Worm (Caenorhabditis elegans): ENCODE results near the gene F16H6.7.

The F16H6.7 gene

ce11 chrV:18198421-18198820 is 10.6 kb downstream of the F16H6.7 start, which contains the start of gene F16H6.4:
TSS of gene F16H6.4 (plus strand) at chrV:18198721.
- TF ChIP-seq dao-5 (tag; optimal IDR thresholded peaks at IDR 0.05): no peak
- TF ChIP-seq him-1 (tag; optimal IDR thresholded peaks at IDR 0.05): no peak
- no peak for TF ChIP-seq W03F9.2 (tag; optimal IDR thresholded peaks at IDR 0.05)

ce11 chrV:18195006-18195405 is 14.0 kb downstream of the F16H6.7 start, which contains the start of gene F16H6.3:
TSS of gene F16H6.3 (plus strand) at chrV:18195306.
- no peak for TF ChIP-seq dao-5 (tag; optimal IDR thresholded peaks at IDR 0.05)
- TF ChIP-seq him-1 (tag; optimal IDR thresholded peaks at IDR 0.05): no peak
- TF ChIP-seq W03F9.2 (tag; optimal IDR thresholded peaks at IDR 0.05): no peak

- no peak for TF ChIP-seq him-1 (tag; optimal IDR thresholded peaks at IDR 0.05)
- TF ChIP-seq W03F9.2 (tag; optimal IDR thresholded peaks at IDR 0.05): no peak
- no peak for TF ChIP-seq dao-5 (tag; optimal IDR thresholded peaks at IDR 0.05)
Measured at ce11 chrV:18191128-18191527, 17.8 kb downstream of the F16H6.7 start, which contains the start of gene clec-42. TSS of gene clec-42 (plus strand) at chrV:18191412.

DNA sequence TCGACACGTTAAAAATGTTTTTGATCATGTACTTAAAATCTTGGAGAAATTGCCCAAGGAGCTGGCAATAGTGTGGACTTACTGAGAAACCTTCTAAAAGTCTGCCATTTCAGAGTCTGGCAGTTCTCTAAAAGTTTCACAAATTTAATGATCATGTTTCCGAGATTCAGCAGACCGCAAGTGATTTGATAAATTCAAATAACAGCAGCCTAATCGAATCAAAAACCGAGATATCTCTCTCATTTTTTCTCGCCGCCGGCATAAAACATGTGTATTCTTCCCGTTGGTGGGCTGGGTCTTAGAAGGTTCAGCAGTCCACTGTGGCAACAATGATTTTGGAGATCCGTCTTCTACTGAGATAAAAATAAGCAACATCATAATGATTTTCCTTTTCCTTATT is 19.8 kb downstream of the F16H6.7 start, which contains the start of gene clec-246:
TSS of gene clec-246 (plus strand) at position 301 of the 400 bp plus-strand sequence.
- no peak for TF ChIP-seq dao-5 (tag; optimal IDR thresholded peaks at IDR 0.05)
- TF ChIP-seq him-1 (tag; optimal IDR thresholded peaks at IDR 0.05): no peak
- TF ChIP-seq W03F9.2 (tag; optimal IDR thresholded peaks at IDR 0.05): no peak

- TF ChIP-seq W03F9.2 (tag; optimal IDR thresholded peaks at IDR 0.05) (no peak), him-1 (tag; optimal IDR thresholded peaks at IDR 0.05) (no peak), dao-5 (tag; optimal IDR thresholded peaks at IDR 0.05) (no peak)
Measured at ce11 chrV:18188328-18188727, 20.6 kb downstream of the F16H6.7 start, which contains the start of gene clec-245. TSS of gene clec-245 (minus strand) at chrV:18188428.

DNA sequence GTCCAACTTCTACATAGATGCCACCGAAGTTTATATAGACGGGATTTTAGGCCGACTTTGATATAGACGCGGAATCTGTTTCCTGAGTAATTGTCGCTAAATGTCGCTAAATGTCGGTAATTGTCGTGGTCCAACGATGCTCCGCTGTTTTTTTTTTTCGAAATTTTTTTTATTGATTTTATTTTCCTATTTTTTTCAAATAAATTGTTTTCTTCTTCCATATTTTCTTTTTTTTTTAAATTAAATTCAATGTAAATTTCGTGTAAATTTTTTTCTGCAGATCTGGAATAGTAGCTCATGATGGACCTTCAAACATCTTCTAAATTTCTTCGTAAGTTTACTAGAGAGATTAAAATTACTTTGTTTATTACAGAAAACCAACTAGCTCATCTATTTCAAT is 24.1 kb downstream of the F16H6.7 start, which contains the start of gene C31G12.3:
TSS of gene C31G12.3 (plus strand) at position 301 of the 400 bp plus-strand sequence.
- no peak for TF ChIP-seq dao-5 (tag; optimal IDR thresholded peaks at IDR 0.05)
- TF ChIP-seq W03F9.2 (tag; optimal IDR thresholded peaks at IDR 0.05): no peak
- no peak for TF ChIP-seq him-1 (tag; optimal IDR thresholded peaks at IDR 0.05)

ce11 chrV:18179663-18180062 is 29.3 kb downstream of the F16H6.7 start, which contains the start of gene C31G12.1:
TSS of gene C31G12.1 (plus strand) at chrV:18179963.
- no peak for TF ChIP-seq dao-5 (tag; optimal IDR thresholded peaks at IDR 0.05)
- TF ChIP-seq him-1 (tag; optimal IDR thresholded peaks at IDR 0.05): no peak
- no peak for TF ChIP-seq W03F9.2 (tag; optimal IDR thresholded peaks at IDR 0.05)

ce11 chrV:18178659-18179058 is 30.3 kb downstream of the F16H6.7 start, which contains the start of gene C31G12.4:
TSS of gene C31G12.4 (minus strand) at chrV:18178759.
- TF ChIP-seq him-1 (tag; optimal IDR thresholded peaks at IDR 0.05): no peak
- no peak for TF ChIP-seq W03F9.2 (tag; optimal IDR thresholded peaks at IDR 0.05)
- no peak for TF ChIP-seq dao-5 (tag; optimal IDR thresholded peaks at IDR 0.05)

- no peak for TF ChIP-seq him-1 (tag; optimal IDR thresholded peaks at IDR 0.05)
- TF ChIP-seq W03F9.2 (tag; optimal IDR thresholded peaks at IDR 0.05): no peak
- TF ChIP-seq dao-5 (tag; optimal IDR thresholded peaks at IDR 0.05): no peak
Measured at ce11 chrV:18171568-18171967, 37.4 kb downstream of the F16H6.7 start, which contains the start of gene C14A6.8. TSS of gene C14A6.8 (minus strand) at chrV:18171668.

- TF ChIP-seq dao-5 (tag; optimal IDR thresholded peaks at IDR 0.05) (no peak), W03F9.2 (tag; optimal IDR thresholded peaks at IDR 0.05) (no peak), him-1 (tag; optimal IDR thresholded peaks at IDR 0.05) (no peak)
Measured at ce11 chrV:18168266-18168665, 40.7 kb downstream of the F16H6.7 start, which contains the start of gene C14A6.7. TSS of gene C14A6.7 (minus strand) at chrV:18168366.

ce11 chrV:18167161-18167560 is 41.8 kb downstream of the F16H6.7 start, which contains the start of gene C14A6.6:
TSS of gene C14A6.6 (minus strand) at chrV:18167261.
- TF ChIP-seq W03F9.2 (tag; optimal IDR thresholded peaks at IDR 0.05): no peak
- TF ChIP-seq dao-5 (tag; optimal IDR thresholded peaks at IDR 0.05): no peak
- no peak for TF ChIP-seq him-1 (tag; optimal IDR thresholded peaks at IDR 0.05)

DNA sequence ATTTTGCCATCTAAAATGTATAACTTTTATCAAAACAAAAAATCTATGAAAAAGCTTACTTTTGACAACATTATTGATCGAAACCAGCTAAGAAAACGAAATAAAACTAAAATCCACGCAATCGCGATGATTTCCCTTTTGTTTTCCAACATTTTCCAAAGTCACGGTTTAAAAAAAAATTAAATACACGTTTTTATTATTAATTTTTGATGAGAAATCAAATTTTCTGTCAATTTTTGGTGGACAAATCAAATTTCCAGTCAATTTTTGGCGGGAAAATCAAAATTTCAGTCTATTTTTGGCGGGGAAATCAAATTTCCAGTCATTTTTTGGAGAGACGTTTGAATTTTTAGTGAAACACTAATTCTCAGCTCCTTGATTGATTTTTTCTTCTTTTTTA is 44.2 kb downstream of the F16H6.7 start, which contains the start of gene C14A6.5:
TSS of gene C14A6.5 (minus strand) at position 101 of the 400 bp plus-strand sequence.
- TF ChIP-seq dao-5 (tag; optimal IDR thresholded peaks at IDR 0.05): no peak
- TF ChIP-seq W03F9.2 (tag; optimal IDR thresholded peaks at IDR 0.05): no peak
- TF ChIP-seq him-1 (tag; optimal IDR thresholded peaks at IDR 0.05): no peak

ce11 chrV:18163434-18163833 is 45.5 kb downstream of the F16H6.7 start:
- TF ChIP-seq him-1 (tag; optimal IDR thresholded peaks at IDR 0.05) (no peak), W03F9.2 (tag; optimal IDR thresholded peaks at IDR 0.05) (no peak), dao-5 (tag; optimal IDR thresholded peaks at IDR 0.05) (no peak)

- TF ChIP-seq W03F9.2 (tag; optimal IDR thresholded peaks at IDR 0.05): no peak
- no peak for TF ChIP-seq him-1 (tag; optimal IDR thresholded peaks at IDR 0.05)
- TF ChIP-seq dao-5 (tag; optimal IDR thresholded peaks at IDR 0.05): no peak
Measured at ce11 chrV:18162568-18162967, 46.4 kb downstream of the F16H6.7 start, which contains the start of gene C14A6.12. TSS of gene C14A6.12 (minus strand) at chrV:18162668.

All from whole organism, L4/young adult.